Fruit fly (Drosophila melanogaster): ENCODE measurements around the gene Elo68beta.

dm6 chr3L:11092610-11092961 lies 8.9 kb downstream of the Elo68beta start:
- TF ChIP-seq Sin3A (optimal IDR thresholded peaks at IDR 0.05) (no peak), h (optimal IDR thresholded peaks at IDR 0.05) (no peak), insv (optimal IDR thresholded peaks at IDR 0.05) (no peak), psq (optimal IDR thresholded peaks at IDR 0.05) (no peak), Myc (optimal IDR thresholded peaks at IDR 0.05) (no peak), ttk (optimal IDR thresholded peaks at IDR 0.05) (no peak)

Data from Kc167 (cell line).